Worm (Caenorhabditis elegans) whole organism, L1 larva: ENCODE results near the gene ZK897.10.

Experiments
- isw-1 ChIP-seq: fragments of 200-800 bp; sonication (Bioruptor generic); IDR thresholded peaks from 2 replicates; pipeline ENCODE4 v1.3.6; 2022; ENCODE audit warnings: missing genetic modification characterization, missing compliant biosample characterization
- lir-3 ChIP-seq: sonication (generic microtip); optimal IDR thresholded peaks from 2 replicates; lab custom pipeline; 2016; ENCODE audit warnings: mild to moderate bottlenecking, missing genetic modification characterization, moderate library complexity, missing compliant biosample characterization; ENCODE audit not compliant: poor library complexity
- nhr-12 ChIP-seq: sonication (generic microtip); optimal IDR thresholded peaks from 2 replicates; lab custom pipeline; 2017; ENCODE audit warnings: missing biosample characterization, missing genetic modification characterization
- pax-3 ChIP-seq: fragments of 200-800 bp; sonication (Bioruptor generic); optimal IDR thresholded peaks from 2 replicates; lab custom pipeline; 2018; ENCODE audit warnings: mild to moderate bottlenecking, missing genetic modification characterization, moderate library complexity, missing compliant biosample characterization
- pqm-1 ChIP-seq: sonication (generic microtip); optimal IDR thresholded peaks from 3 replicates; lab custom pipeline; 2017; ENCODE audit warnings: missing biosample characterization, missing genetic modification characterization
- ztf-11 ChIP-seq, 2 experiments: sonication (generic microtip); optimal IDR thresholded peaks; 2 replicates each; lab custom pipeline; 2016 to 2017; ENCODE audit warnings: missing genetic modification characterization in 2 of 2, missing biosample characterization in 1 of 2, missing compliant biosample characterization in 1 of 2

- no peak for TF ChIP-seq lir-3 (tag; lab: Kevin White, UChicago)
- no peak for TF ChIP-seq ztf-11 (tag; optimal IDR thresholded peaks at IDR 0.05; lab: Kevin White, UChicago)
- TF ChIP-seq isw-1: no peak
- no peak for TF ChIP-seq pax-3 (tag; lab: Kevin White, UChicago)
- TF ChIP-seq nhr-12: no peak
- TF ChIP-seq pqm-1: no peak
Observed at ce11 chrIV:12785988-12786387, 20.8 kb downstream of the ZK897.10 start.
